Worm (Caenorhabditis elegans): ENCODE measurements around the gene hrpl-1.
"Not testable (repeated sequence)": the region's sequence is repeated elsewhere in the genome, so short reads cannot be mapped to it uniquely, and the experiment has no call there.

The hrpl-1 gene

DNA sequence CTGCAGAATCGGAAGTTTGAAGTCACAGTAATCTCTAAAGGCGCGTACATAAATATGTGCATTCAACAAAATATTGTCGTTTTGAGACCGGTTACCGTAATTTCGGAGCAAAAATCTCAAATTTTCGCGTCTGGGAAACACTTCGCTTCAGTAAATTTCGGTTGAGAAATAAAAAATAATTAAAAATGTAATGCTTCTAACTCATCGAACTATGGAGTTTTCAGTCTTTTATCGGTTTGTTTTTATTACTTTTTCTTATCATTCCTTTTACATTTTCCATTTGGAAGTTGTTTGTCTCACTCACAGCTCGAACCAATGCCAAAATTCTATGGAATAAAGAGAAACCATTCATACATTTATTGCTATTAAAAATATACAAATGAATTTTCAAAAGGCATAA lies 10.3 kb upstream of the hrpl-1 start:
- no peak for TF ChIP-seq unc-62 (GFP tag; optimal IDR thresholded peaks at IDR 0.05)

DNA sequence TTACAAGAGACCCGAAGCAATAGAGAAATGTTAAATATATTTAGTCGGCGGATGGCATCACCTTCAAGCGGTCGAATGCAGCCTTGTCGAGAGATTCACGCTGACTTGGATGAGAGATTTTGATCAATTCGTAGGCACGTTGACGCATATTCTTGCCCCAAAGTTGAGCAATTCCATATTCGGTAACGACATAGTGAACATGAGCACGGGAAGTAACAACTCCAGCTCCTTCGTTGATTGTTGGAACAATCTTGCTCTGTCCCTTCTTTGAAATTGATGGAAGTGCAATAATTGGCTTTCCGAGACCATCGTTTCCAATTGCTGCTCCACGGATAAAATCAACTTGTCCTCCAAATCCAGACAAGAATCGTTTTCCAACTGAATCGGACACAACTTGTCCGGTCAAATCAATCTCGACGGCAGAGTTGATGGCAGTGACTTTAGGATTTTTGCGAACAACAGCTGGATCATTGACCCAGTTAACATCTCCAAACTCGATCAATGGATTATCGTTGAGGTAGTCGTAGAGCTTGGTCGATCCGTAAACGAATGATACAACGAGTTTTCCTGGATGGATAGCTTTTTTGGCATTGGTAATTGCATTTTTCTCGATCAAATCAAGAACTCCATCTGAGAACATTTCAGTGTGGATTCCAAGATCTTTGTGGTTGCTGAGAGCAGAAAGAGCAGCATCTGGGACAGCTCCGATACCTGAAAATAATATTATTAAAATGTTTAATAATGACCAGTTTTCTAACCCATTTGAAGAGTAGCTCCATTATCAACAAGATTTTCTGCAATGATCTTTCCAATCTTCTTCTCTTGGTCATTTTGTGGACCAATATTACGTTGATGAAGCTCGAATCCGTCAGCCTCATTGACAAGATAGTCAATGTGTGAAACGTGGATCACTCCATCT lies 9.6 kb upstream of the hrpl-1 start:
- TF ChIP-seq unc-62 (GFP tag; optimal IDR thresholded peaks at IDR 0.05) = no peak

DNA sequence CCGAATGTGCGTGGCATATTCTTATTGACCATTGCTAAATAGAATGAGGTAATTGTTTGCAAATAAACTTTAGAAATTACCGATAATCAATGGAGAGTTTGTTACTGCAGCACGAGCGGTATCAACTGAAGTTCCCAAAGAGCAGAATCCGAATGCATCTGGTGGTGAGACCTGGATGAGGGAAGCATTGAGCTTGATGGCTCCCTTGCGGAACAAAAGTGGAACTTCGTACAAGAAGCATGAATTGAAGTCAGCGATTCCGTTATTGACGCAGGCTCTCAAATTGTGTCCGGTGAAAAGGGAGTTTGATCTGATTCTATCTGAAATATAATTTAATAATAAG lies 9.0 kb upstream of the hrpl-1 start:
- TF ChIP-seq unc-62 (GFP tag; optimal IDR thresholded peaks at IDR 0.05) = no peak

DNA sequence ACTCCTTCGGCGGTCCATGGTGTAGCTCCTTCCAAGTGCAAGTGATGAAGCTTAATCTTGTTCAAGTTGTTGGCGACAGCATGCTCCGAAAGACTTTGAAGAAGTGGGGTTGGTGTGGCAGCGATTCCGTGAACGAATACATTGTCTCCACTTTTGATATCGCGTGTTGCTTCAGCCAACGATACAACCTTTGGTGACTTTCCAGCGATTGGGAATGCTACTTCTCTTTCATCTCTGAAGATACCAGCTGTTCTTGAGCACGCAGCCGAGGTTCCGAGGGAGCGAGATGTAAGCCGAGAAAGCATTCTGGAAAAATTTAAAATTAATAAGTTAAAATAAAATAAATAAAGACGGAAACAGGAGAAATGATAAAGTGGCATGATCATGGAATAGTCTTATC lies 8.4 kb upstream of the hrpl-1 start, which contains the start of gene acer-1:
acer-1 (minus strand) TSS at position 306 of the 400 bp plus-strand sequence.
- no peak for TF ChIP-seq unc-62 (GFP tag; optimal IDR thresholded peaks at IDR 0.05)

DNA sequence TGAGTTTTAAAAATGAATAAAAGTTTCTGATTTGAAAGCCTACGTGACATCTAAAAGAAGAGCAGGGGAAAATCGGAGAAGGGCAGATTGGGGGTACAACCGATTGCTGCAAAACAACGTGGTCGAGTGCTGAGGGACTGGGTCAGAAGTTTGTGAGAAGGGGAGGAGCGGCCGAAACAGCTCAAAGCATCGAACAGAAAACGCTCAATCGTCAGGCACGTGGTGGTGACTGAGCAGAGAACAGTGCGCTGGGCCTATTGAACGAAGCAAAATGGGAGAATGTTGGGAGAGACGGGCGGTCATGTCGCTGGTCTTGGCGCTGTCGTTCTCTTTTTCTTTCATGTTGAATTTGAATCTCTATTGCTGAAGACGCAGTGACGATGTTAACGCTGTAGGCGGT lies 7.4 kb upstream of the hrpl-1 start:
- TF ChIP-seq unc-62 (GFP tag; optimal IDR thresholded peaks at IDR 0.05) = no peak

DNA sequence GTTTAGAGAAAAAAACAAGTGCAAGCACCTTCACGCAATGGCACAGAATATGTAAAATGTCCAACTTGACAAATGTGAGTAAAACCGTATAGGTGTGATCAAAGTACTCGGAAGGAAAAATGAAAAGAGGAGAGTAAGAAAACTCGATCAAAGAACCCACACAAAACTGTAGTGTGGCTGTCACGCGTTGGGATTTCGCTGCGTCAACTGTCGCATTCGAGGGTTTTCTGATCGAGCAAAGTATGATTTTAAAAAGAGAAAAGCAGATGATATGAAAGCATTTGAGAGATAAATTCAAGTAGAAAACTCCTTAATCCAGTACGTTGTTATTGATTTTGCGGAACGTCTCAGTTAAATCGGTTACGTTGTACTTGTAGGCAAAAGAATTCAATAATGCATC lies 6.7 kb upstream of the hrpl-1 start:
- no peak for TF ChIP-seq unc-62 (GFP tag; optimal IDR thresholded peaks at IDR 0.05)

DNA sequence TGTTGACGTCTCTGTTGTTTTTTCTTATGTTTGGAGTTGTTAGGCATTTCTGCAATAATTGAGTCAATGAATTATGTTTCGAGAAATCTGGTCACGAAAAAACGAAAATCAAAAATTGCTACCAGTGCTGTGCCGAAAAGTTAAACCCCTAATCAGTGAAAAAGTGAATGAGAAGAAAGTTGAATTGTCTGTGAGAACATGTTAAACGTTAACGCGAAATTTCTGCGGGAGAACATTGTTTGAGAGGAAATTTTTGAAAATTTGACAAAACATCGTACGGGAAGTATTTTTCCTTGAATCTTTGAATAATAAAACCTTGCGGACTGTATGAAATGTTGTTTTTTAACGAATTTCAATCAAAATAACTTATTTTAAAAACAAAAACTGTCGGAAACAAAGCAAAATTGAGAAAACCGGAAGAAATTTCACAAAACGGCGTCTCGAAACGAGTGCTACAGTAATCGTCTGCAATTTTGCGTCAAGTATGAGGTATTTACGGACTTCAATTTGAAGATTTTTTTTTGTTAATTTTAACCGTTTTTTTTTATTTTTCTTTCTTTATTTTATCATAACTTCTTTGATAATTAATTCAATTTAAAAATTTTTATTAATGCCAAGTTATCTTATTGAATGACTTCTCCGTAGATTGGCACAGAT lies 4.8 kb upstream of the hrpl-1 start, which contains the start of gene adal-1:
adal-1 (minus strand) TSS at position 51 of the 657 bp plus-strand sequence.
- no peak for TF ChIP-seq unc-62 (GFP tag; optimal IDR thresholded peaks at IDR 0.05)

DNA sequence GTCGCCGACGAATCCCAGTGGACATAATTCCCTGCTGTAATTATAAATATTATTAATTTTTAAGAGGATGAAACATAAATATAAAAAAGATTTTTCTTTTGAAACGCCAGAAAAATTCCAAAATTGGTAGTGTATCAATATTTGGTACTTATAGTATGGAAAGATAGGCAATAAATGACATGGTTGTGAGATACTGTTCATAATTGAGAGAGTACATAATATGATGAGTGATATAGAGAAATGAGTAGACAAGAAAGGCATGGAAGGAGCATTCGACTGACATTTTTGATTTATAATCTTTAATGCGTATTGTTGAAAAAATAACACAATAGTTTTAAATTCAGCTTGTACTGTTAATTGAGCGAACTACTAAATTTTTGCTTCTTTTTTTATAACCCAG lies 1.0 kb upstream of the hrpl-1 start, which contains the start of gene C44B7.11:
C44B7.11 (minus strand) TSS at position 34 of the 400 bp plus-strand sequence.
- no peak for TF ChIP-seq unc-62 (GFP tag; optimal IDR thresholded peaks at IDR 0.05)

DNA sequence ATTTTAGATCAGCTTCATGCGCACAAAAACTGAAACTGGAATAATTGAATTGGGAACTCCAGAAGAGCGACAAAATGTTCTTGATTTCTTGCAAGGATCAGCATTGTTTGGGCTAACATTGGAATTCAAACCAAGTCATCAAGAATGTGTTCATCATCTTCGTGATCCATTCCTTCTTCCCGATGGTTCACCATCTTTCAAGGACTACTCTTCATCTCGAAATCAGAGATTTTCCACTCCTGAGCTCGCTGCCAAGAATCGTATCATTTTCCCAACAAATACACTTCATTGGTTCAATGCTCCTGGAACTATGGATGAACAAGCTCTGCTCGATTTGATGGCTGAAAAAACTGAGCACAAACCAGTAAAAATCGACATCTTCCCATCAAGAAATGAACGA lies 2.2 kb downstream of the hrpl-1 start:
- no peak for TF ChIP-seq unc-62 (GFP tag; optimal IDR thresholded peaks at IDR 0.05)

DNA sequence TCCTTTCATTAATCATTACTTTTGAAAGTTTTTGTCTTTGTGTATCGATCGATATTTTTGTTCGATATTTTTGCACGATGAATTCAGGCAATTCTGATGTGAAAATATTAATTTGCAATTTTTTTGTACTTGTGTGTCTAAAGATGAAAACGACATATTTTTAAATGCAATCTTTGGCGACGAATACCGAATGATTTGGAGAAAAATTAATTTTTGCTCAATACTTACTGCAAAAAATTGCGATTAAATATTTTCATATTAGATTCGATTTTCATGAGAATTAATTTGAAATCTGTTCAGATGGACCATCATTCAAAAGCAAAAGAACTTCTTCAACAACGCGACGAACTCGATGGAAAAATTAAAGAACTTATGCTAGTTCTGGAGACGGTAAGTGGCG lies 3.3 kb downstream of the hrpl-1 start, which contains the start of gene psmd-9:
psmd-9 (plus strand) TSS at position 301 of the 400 bp plus-strand sequence.
- TF ChIP-seq unc-62 (GFP tag; optimal IDR thresholded peaks at IDR 0.05) = no peak

DNA sequence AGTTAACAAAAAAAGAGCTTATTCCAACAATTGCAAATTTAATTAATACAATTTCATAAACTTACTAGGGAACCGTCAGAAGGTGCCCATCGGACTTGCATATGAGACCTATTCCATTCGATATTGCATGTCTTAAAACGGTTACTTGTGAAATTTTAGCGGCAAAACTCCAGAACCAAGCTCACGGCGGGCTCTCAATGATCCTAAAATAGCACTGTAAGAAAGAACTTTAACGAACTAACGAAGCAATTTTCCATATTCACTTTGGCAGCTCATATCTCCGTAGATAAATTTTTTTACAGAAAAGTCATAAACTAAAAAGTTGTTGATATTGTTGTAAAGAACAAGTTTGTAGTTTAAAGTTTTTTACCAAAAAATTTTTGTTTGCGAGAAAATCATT lies 9.1 kb downstream of the hrpl-1 start, which contains the start of gene B0252.3:
B0252.3 (minus strand) TSS at position 101 of the 400 bp plus-strand sequence.
- not testable (repeated sequence) for TF ChIP-seq unc-62 (GFP tag; optimal IDR thresholded peaks at IDR 0.05)

DNA sequence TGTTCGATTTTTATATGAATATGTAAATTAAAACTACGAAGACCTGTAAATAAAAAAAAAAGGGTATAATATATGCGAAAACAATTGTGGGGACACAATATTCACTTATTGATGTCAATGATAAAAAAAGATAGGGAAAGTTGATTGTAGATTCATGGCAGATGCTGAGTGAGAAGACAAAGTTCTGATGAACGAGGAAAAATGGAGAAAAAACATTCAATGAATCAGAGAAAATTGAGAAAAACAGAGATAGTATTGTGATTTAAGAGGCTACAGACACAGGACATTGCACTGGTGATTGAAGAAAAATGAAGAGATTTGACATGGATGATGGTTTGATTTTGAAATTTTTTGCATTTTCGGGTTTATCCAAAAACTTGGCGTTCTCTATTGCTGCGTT lies 10.2 kb downstream of the hrpl-1 start:
- TF ChIP-seq unc-62 (GFP tag; optimal IDR thresholded peaks at IDR 0.05) = no peak

DNA sequence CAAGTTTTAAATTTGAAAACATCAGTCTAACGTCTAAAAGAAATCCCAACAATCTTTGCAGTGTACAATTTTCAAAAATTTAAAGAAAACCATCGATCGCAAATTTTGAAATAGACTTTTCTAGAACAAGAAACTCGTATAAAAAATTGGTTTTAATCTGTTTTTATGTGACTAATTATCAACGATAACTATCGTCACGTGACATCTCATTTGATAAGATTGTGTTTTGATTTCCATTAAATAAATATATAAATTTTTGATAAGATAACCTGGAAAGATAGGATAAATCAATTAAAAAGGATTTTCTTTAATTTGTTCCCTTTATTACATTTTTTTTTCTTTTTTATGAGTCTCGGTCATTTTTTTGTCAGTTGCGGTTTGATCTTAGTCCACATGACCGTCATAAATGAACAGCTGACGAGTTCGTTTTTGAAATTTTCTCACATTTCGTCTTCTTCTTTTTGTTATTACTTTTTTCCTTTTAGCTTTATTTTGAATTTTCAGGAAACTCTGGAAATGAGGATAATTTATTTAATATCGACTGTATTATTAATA lies 11.1 kb downstream of the hrpl-1 start, which contains the start of gene asm-1:
asm-1 (plus strand) TSS at position 505 of the 555 bp plus-strand sequence.
- TF ChIP-seq unc-62 (GFP tag; optimal IDR thresholded peaks at IDR 0.05) = no peak

DNA sequence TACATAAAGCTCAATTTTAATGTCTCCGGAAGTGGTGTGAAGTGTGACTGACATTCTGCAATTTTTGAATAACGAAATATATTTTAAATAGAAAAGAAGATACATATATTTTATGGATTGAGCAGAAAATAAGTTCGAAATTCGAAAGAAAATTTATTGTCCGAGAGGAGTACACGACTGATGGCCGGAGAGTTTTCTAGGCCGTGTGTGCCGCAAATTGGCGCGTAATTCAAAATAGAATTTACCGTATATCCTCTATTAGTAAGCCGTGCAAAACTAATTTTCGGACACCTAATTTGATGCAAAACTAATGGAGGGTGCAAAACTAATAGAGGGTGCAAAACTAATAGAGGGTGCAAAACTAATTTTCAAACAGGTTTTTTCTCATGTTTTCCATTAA lies 14.8 kb downstream of the hrpl-1 start, which contains the start of gene cyn-10:
cyn-10 (minus strand) TSS at position 57 of the 400 bp plus-strand sequence.
- no peak for TF ChIP-seq unc-62 (GFP tag; optimal IDR thresholded peaks at IDR 0.05)

DNA sequence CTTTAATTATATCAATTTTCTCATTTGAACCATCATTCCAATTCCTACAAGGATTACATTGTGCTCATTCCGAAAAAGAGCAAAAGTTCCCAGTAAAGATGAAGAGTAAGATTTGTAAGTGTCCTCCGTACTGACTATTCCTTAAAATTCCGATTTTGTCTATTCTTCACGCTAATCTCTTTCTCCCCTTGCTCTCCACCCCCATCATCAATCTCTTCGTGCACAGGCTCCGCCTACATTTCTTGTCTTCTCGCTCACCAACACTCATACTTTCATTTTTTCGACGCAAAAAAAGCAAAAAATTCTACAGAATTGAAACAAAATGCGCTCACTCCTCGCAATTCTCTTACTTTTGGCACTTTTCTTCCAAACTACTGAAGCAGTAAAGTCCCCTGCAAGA lies 17.3 kb downstream of the hrpl-1 start, which contains the start of gene B0252.8:
B0252.8 (plus strand) TSS at position 292 of the 400 bp plus-strand sequence.
- no peak for TF ChIP-seq unc-62 (GFP tag; optimal IDR thresholded peaks at IDR 0.05)

DNA sequence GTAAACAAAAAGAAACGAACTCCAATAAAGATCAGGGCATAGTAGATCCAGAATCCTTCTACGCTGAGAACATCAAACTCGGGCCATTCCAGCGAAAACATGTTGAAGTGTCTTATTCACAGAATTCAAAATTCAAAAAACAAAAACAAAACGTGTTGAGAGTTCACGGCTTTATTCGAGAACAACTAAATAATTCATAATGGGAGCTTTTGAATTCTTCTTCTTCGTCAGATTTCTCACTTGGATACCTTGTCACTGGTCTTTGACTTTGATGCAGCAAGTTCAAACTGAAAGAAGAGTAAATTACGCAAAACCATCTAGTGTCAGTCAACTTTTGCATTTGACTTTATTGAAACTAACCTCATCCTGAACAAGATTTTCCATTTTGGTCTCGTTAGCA lies 19.2 kb downstream of the hrpl-1 start, which contains the start of gene B0252.11:
B0252.11 (minus strand) TSS at position 101 of the 400 bp plus-strand sequence.
- TF ChIP-seq unc-62 (GFP tag; optimal IDR thresholded peaks at IDR 0.05) = no peak
